Fruit fly (Drosophila melanogaster) whole organism, embryonic: ENCODE measurements around the gene CG14244.

ENCODE experiments used
- Atf6 ChIP-seq: fragments of 200-800 bp; sonication (Bioruptor generic); IDR thresholded peaks from 2 replicates; pipeline ENCODE4 v1.3.6; 2022; ENCODE audit warnings: missing biosample characterization, missing genetic modification characterization
- C15 ChIP-seq: fragments of 200-800 bp; sonication (Bioruptor generic); IDR thresholded peaks from 3 replicates; pipeline ENCODE4 v1.3.6; 2022; ENCODE audit warnings: missing biosample characterization, missing genetic modification characterization
- CG10959 ChIP-seq: fragments of 200-800 bp; sonication (Bioruptor generic); IDR thresholded peaks from 2 replicates; pipeline ENCODE4 v1.3.6; 2022; ENCODE audit warnings: missing biosample characterization, missing genetic modification characterization
- CG11093 ChIP-seq: fragments of 200-800 bp; sonication (Bioruptor generic); IDR thresholded peaks from 3 replicates; pipeline ENCODE4 v1.3.6; 2022; ENCODE audit warnings: missing biosample characterization, missing genetic modification characterization
- CG12236 ChIP-seq: fragments of 200-800 bp; sonication (Bioruptor generic); optimal IDR thresholded peaks from 2 replicates; lab custom pipeline; 2016; ENCODE audit warnings: missing biosample characterization, missing genetic modification characterization
- CG13424 ChIP-seq: fragments of 200-800 bp; sonication (Bioruptor generic); optimal IDR thresholded peaks from 2 replicates; lab custom pipeline; 2019; ENCODE audit warnings: missing biosample characterization, mild to moderate bottlenecking, missing genetic modification characterization, moderate library complexity
- CG15011 ChIP-seq: fragments of 200-800 bp; sonication (Bioruptor generic); optimal IDR thresholded peaks from 3 replicates; lab custom pipeline; 2018; ENCODE audit warnings: missing biosample characterization, mild to moderate bottlenecking, missing genetic modification characterization
- CG15601 ChIP-seq: fragments of 200-800 bp; sonication (Bioruptor generic); optimal IDR thresholded peaks from 3 replicates; lab custom pipeline; 2019; ENCODE audit warnings: missing biosample characterization, mild to moderate bottlenecking, missing genetic modification characterization, moderate library complexity
- CG15696 ChIP-seq: fragments of 200-800 bp; sonication (Bioruptor generic); optimal IDR thresholded peaks from 2 replicates; lab custom pipeline; 2019; ENCODE audit warnings: missing biosample characterization, mild to moderate bottlenecking, missing genetic modification characterization, moderate library complexity
- CG17359 ChIP-seq: fragments of 200-800 bp; sonication (Bioruptor generic); optimal IDR thresholded peaks from 3 replicates; lab custom pipeline; 2018; ENCODE audit warnings: missing biosample characterization, mild to moderate bottlenecking, missing genetic modification characterization, moderate library complexity
- CG17802 ChIP-seq: fragments of 200-800 bp; sonication (Bioruptor generic); optimal IDR thresholded peaks from 2 replicates; lab custom pipeline; 2018; ENCODE audit warnings: missing biosample characterization, mild to moderate bottlenecking, missing genetic modification characterization, moderate library complexity
- CG1792 ChIP-seq: fragments of 200-800 bp; sonication (Bioruptor generic); optimal IDR thresholded peaks from 2 replicates; lab custom pipeline; 2016; ENCODE audit warnings: missing biosample characterization, missing genetic modification characterization
- CG18262 ChIP-seq: fragments of 200-800 bp; optimal IDR thresholded peaks from 3 replicates; lab custom pipeline; 2019; ENCODE audit warnings: missing biosample characterization, mild to moderate bottlenecking, missing genetic modification characterization, moderate library complexity
- CG2129 ChIP-seq: fragments of 200-800 bp; sonication (Bioruptor generic); IDR thresholded peaks from 2 replicates; pipeline ENCODE4 v1.3.6; 2022; ENCODE audit warnings: missing biosample characterization, missing genetic modification characterization; ENCODE audit not compliant: partially characterized antibody
- CG2678 ChIP-seq: fragments of 200-800 bp; sonication (Bioruptor generic); optimal IDR thresholded peaks from 3 replicates; lab custom pipeline; 2019; ENCODE audit warnings: missing biosample characterization, mild to moderate bottlenecking, missing genetic modification characterization, moderate library complexity
- CG2712 ChIP-seq: fragments of 200-800 bp; optimal IDR thresholded peaks from 3 replicates; lab custom pipeline; 2019; ENCODE audit warnings: missing biosample characterization, mild to moderate bottlenecking, missing genetic modification characterization, moderate library complexity
- CG30403 ChIP-seq: fragments of 200-800 bp; sonication (Bioruptor generic); optimal IDR thresholded peaks from 3 replicates; lab custom pipeline; 2016; ENCODE audit warnings: missing biosample characterization, missing genetic modification characterization
- CG31441 ChIP-seq: fragments of 200-800 bp; sonication (Bioruptor generic); IDR thresholded peaks from 2 replicates; pipeline ENCODE4 v1.3.6; 2022; ENCODE audit warnings: missing biosample characterization, missing genetic modification characterization
- CG32767 ChIP-seq: fragments of 200-800 bp; sonication (Bioruptor generic); IDR thresholded peaks from 2 replicates; pipeline ENCODE4 v1.3.6; 2022; ENCODE audit warnings: missing biosample characterization, missing genetic modification characterization
- CG33557 ChIP-seq: fragments of 200-800 bp; sonication (Bioruptor generic); optimal IDR thresholded peaks from 2 replicates; lab custom pipeline; 2019; ENCODE audit warnings: missing biosample characterization, mild to moderate bottlenecking, missing genetic modification characterization, moderate library complexity
- CG34422 ChIP-seq: fragments of 200-800 bp; sonication (Bioruptor generic); IDR thresholded peaks from 3 replicates; pipeline ENCODE4 v1.3.6; 2022; ENCODE audit warnings: missing biosample characterization, missing genetic modification characterization
- CG4617 ChIP-seq: fragments of 200-800 bp; sonication (Bioruptor generic); optimal IDR thresholded peaks from 3 replicates; lab custom pipeline; 2016; ENCODE audit warnings: missing biosample characterization, missing genetic modification characterization, borderline replicate concordance
- CG6254 ChIP-seq: fragments of 200-800 bp; sonication (Bioruptor generic); optimal IDR thresholded peaks from 3 replicates; lab custom pipeline; 2017; ENCODE audit warnings: mild to moderate bottlenecking, missing biosample characterization, missing genetic modification reagents, missing genetic modification characterization
- CG7839 ChIP-seq: fragments of 200-800 bp; sonication (Bioruptor generic); optimal IDR thresholded peaks from 3 replicates; lab custom pipeline; 2018; ENCODE audit warnings: missing biosample characterization, mild to moderate bottlenecking, missing genetic modification characterization, moderate library complexity
- CG7928 ChIP-seq: fragments of 200-800 bp; sonication (Bioruptor generic); optimal IDR thresholded peaks from 2 replicates; lab custom pipeline; 2017; ENCODE audit warnings: missing biosample characterization, mild to moderate bottlenecking, missing genetic modification characterization
- CG7963 ChIP-seq: fragments of 200-800 bp; sonication (Bioruptor generic); IDR thresholded peaks from 3 replicates; pipeline ENCODE4 v1.3.6; 2022; ENCODE audit warnings: missing biosample characterization, missing genetic modification characterization; ENCODE audit not compliant: partially characterized antibody
- Camta ChIP-seq: fragments of 200-800 bp; sonication (Bioruptor generic); optimal IDR thresholded peaks from 2 replicates; lab custom pipeline; 2016; ENCODE audit warnings: missing biosample characterization, missing genetic modification characterization
- CrebB ChIP-seq: fragments of 200-800 bp; sonication (Bioruptor generic); optimal IDR thresholded peaks from 3 replicates; lab custom pipeline; 2018; ENCODE audit warnings: missing biosample characterization, mild to moderate bottlenecking, missing genetic modification characterization
- D19A ChIP-seq: fragments of 200-800 bp; optimal IDR thresholded peaks from 3 replicates; lab custom pipeline; 2019; ENCODE audit warnings: missing biosample characterization, mild to moderate bottlenecking, missing genetic modification characterization, moderate library complexity
- Dll ChIP-seq: fragments of 200-800 bp; sonication (Bioruptor generic); IDR thresholded peaks from 4 replicates; pipeline ENCODE4 v1.3.6; 2022; ENCODE audit warnings: missing biosample characterization, missing genetic modification characterization; ENCODE audit not compliant: partially characterized antibody
- Drgx ChIP-seq: fragments of 200-800 bp; sonication (Bioruptor generic); IDR thresholded peaks from 2 replicates; pipeline ENCODE4 v1.3.6; 2022; ENCODE audit warnings: missing biosample characterization, missing genetic modification characterization
- Fer2 ChIP-seq: fragments of 200-800 bp; sonication (Bioruptor generic); optimal IDR thresholded peaks from 2 replicates; lab custom pipeline; 2018; ENCODE audit warnings: missing biosample characterization, mild to moderate bottlenecking, missing genetic modification characterization, moderate library complexity
- HLH54F ChIP-seq: fragments of 200-800 bp; sonication (Bioruptor generic); optimal IDR thresholded peaks from 3 replicates; lab custom pipeline; 2016; ENCODE audit warnings: missing biosample characterization, missing genetic modification characterization
- Ptx1 ChIP-seq: fragments of 200-800 bp; sonication (Bioruptor generic); IDR thresholded peaks from 2 replicates; pipeline ENCODE4 v1.3.6; 2022; ENCODE audit warnings: missing biosample characterization, missing genetic modification characterization
- Rx ChIP-seq: fragments of 200-800 bp; sonication (Bioruptor generic); IDR thresholded peaks from 2 replicates; pipeline ENCODE4 v1.3.6; 2022; ENCODE audit warnings: missing biosample characterization, missing genetic modification characterization
- Six4 ChIP-seq: fragments of 200-800 bp; sonication (Bioruptor generic); optimal IDR thresholded peaks from 2 replicates; lab custom pipeline; 2016; ENCODE audit warnings: missing biosample characterization, missing genetic modification characterization
- Stat92E ChIP-seq, 3 experiments: fragments of >200 bp in 2 of 3; fragments of 200-800 bp in 1 of 3; sonication (Bioruptor generic) in 1 of 3; optimal IDR thresholded peaks; 2 replicates each; lab custom pipeline; 2017 to 2019; ENCODE audit warnings: missing biosample characterization in 3 of 3, missing genetic modification characterization in 3 of 3, mild to moderate bottlenecking in 1 of 3, moderate library complexity in 1 of 3
- Vsx1 ChIP-seq: fragments of 200-800 bp; sonication (Bioruptor generic); optimal IDR thresholded peaks from 2 replicates; lab custom pipeline; 2017; ENCODE audit warnings: missing biosample characterization, mild to moderate bottlenecking, missing genetic modification characterization, missing genetic modification reagents
- cas ChIP-seq: fragments of 200-800 bp; sonication (Bioruptor generic); IDR thresholded peaks from 2 replicates; pipeline ENCODE4 v1.3.6; 2022; ENCODE audit warnings: missing biosample characterization, missing genetic modification characterization
- cg ChIP-seq: fragments of 200-800 bp; sonication (Bioruptor generic); optimal IDR thresholded peaks from 3 replicates; lab custom pipeline; 2019; ENCODE audit warnings: missing biosample characterization, mild to moderate bottlenecking, missing genetic modification characterization, moderate library complexity
- en ChIP-seq: fragments of 200-800 bp; sonication (Bioruptor generic); optimal IDR thresholded peaks from 2 replicates; lab custom pipeline; 2016; ENCODE audit warnings: missing biosample characterization, missing genetic modification characterization
- esg ChIP-seq: fragments of 200-800 bp; sonication (Bioruptor generic); conservative IDR thresholded peaks from 2 replicates; pipeline ENCODE4 v1.3.6; 2022; ENCODE audit warnings: missing biosample characterization, missing genetic modification characterization
- gsb ChIP-seq: fragments of 200-800 bp; sonication (Bioruptor generic); IDR thresholded peaks from 2 replicates; pipeline ENCODE4 v1.3.6; 2022; ENCODE audit warnings: missing biosample characterization, missing genetic modification characterization
- lilli ChIP-seq: fragments of 200-800 bp; sonication (Bioruptor generic); optimal IDR thresholded peaks from 3 replicates; lab custom pipeline; 2016; ENCODE audit warnings: missing biosample characterization, missing genetic modification characterization
- maf-S ChIP-seq: fragments of 200-800 bp; sonication (Bioruptor generic); optimal IDR thresholded peaks from 2 replicates; lab custom pipeline; 2016; ENCODE audit warnings: missing biosample characterization, missing genetic modification characterization
- mam ChIP-seq: fragments of 200-800 bp; sonication (Bioruptor generic); optimal IDR thresholded peaks from 3 replicates; lab custom pipeline; 2016; ENCODE audit warnings: missing biosample characterization, missing genetic modification characterization
- pzg ChIP-seq: fragments of 200-800 bp; sonication (Bioruptor generic); optimal IDR thresholded peaks from 3 replicates; lab custom pipeline; 2018; ENCODE audit warnings: missing biosample characterization, mild to moderate bottlenecking, missing genetic modification characterization, moderate library complexity
- rib ChIP-seq: fragments of 200-800 bp; sonication (Bioruptor generic); IDR thresholded peaks from 2 replicates; pipeline ENCODE4 v1.3.6; 2022; ENCODE audit warnings: missing biosample characterization, missing genetic modification characterization
- sd ChIP-seq: fragments of 200-800 bp; sonication (Bioruptor generic); optimal IDR thresholded peaks from 3 replicates; lab custom pipeline; 2018; ENCODE audit warnings: missing biosample characterization, mild to moderate bottlenecking, missing genetic modification characterization, moderate library complexity
- seq ChIP-seq: fragments of 200-800 bp; sonication (Bioruptor generic); IDR thresholded peaks from 2 replicates; pipeline ENCODE4 v1.3.6; 2022; ENCODE audit warnings: missing biosample characterization, missing genetic modification characterization
- slou ChIP-seq: fragments of 200-800 bp; sonication (Bioruptor generic); optimal IDR thresholded peaks from 3 replicates; lab custom pipeline; 2016; ENCODE audit warnings: missing biosample characterization, missing genetic modification characterization

Gene CG14244

dm6 chr3R:26717295-26717694, 8.6 kb upstream of the CG14244 start, which contains the start of gene CG6425 (continued):
- TF ChIP-seq CG30403 (GFP tag; lab: Kevin White, UChicago): peak; percentile 27
- peak; percentile 38; the same call in 1 of the 2 replicates for TF ChIP-seq CG31441 (GFP tag; lab: Robert Waterston, UW)
- peak; percentile 15 for TF ChIP-seq mam (GFP tag; lab: Kevin White, UChicago)
- TF ChIP-seq rib: no peak
- peak; percentile 33 for TF ChIP-seq CG13424 (tag; lab: Kevin White, UChicago)
- peak; percentile 27; the same call in 1 of the 2 replicates for TF ChIP-seq Ptx1 (GFP tag; lab: Robert Waterston, UW)
- no peak for TF ChIP-seq en (GFP tag; lab: Kevin White, UChicago)
- TF ChIP-seq CG15696: peak; percentile 14
- no peak for TF ChIP-seq slou (GFP tag; lab: Kevin White, UChicago)
- no peak for TF ChIP-seq gsb (GFP tag; lab: Robert Waterston, UW)
- no peak for TF ChIP-seq CG17359 (tag; lab: Kevin White, UChicago)
- TF ChIP-seq CG33557: no peak
- no peak for TF ChIP-seq Rx (GFP tag; lab: Robert Waterston, UW)
- TF ChIP-seq Atf6 (GFP tag; lab: Robert Waterston, UW): no peak
- peak; percentile 30; the same call in 1 of the 2 replicates for TF ChIP-seq esg (GFP tag; lab: Robert Waterston, UW)
- no peak for TF ChIP-seq CG32767
- no peak for TF ChIP-seq CG1792 (GFP tag; lab: Kevin White, UChicago)
- TF ChIP-seq seq (GFP tag; lab: Robert Waterston, UW): no peak
- 0 out of 3 replicates have a peak, but pooled peaks have one; percentile 10 for TF ChIP-seq CG7963 (GFP tag; lab: Robert Waterston, UW)
- TF ChIP-seq CG18262: peak; percentile 20
- TF ChIP-seq CG7928 (GFP tag; lab: Kevin White, UChicago): no peak
- TF ChIP-seq CG6254 (GFP tag; lab: Kevin White, UChicago): no peak
- no peak for TF ChIP-seq CrebB (tag; lab: Kevin White, UChicago)
- TF ChIP-seq CG7839 (tag; lab: Kevin White, UChicago): peak; percentile 15
- TF ChIP-seq cas (GFP tag; lab: Robert Waterston, UW): no peak
- TF ChIP-seq cg (GFP tag; lab: Kevin White, UChicago): no peak
- peak; percentile 1 for TF ChIP-seq CG4617 (GFP tag; lab: Kevin White, UChicago)
- TF ChIP-seq pzg (GFP tag; lab: Kevin White, UChicago): peak; percentile 59
- TF ChIP-seq CG15601 (tag; lab: Kevin White, UChicago): no peak
- TF ChIP-seq maf-S (GFP tag; lab: Kevin White, UChicago): no peak
- no peak for TF ChIP-seq Vsx1 (GFP tag; lab: Kevin White, UChicago)
- TF ChIP-seq Stat92E (GFP tag; optimal IDR thresholded peaks at IDR 0.05; lab: Kevin White, UChicago): no peak
- no peak for TF ChIP-seq Camta
- no peak for TF ChIP-seq D19A (tag; lab: Kevin White, UChicago)
- peak; percentile 42 for TF ChIP-seq CG2712 (tag; lab: Kevin White, UChicago)
- peak; percentile 11 for TF ChIP-seq HLH54F (GFP tag; lab: Kevin White, UChicago)
- peak; percentile 38 for TF ChIP-seq lilli (GFP tag; lab: Kevin White, UChicago)
- no peak for TF ChIP-seq CG2129 (GFP tag; lab: Robert Waterston, UW)
- TF ChIP-seq sd (tag; lab: Kevin White, UChicago): peak; percentile 60
- peak; percentile 55 for TF ChIP-seq CG17802 (tag; lab: Kevin White, UChicago)

dm6 chr3R:26717864-26718263, 8.1 kb upstream of the CG14244 start, which contains the start of gene Yif1:
Yif1 (plus strand) TSS chr3R:26717871.
- TF ChIP-seq Dll (GFP tag; lab: Robert Waterston, UW): 0 out of 4 replicates have a peak, but pooled peaks have one; percentile 30
- no peak for TF ChIP-seq CG2678 (tag; lab: Kevin White, UChicago)
- TF ChIP-seq CG7963 (GFP tag; lab: Robert Waterston, UW): no peak
- peak; percentile 27; the same call in 1 of the 3 replicates for TF ChIP-seq CG34422 (GFP tag; lab: Robert Waterston, UW)
- TF ChIP-seq CG4617 (GFP tag; lab: Kevin White, UChicago): peak; percentile 47
- TF ChIP-seq Six4 (GFP tag; lab: Kevin White, UChicago): no peak
- no peak for TF ChIP-seq CG15011
- TF ChIP-seq CG12236 (GFP tag; lab: Kevin White, UChicago): no peak
- TF ChIP-seq Fer2 (tag; lab: Kevin White, UChicago): no peak
- TF ChIP-seq CG10959: no peak
- TF ChIP-seq Drgx (GFP tag; lab: Robert Waterston, UW): no peak
- no peak for TF ChIP-seq CG11093 (GFP tag; lab: Robert Waterston, UW)
- TF ChIP-seq C15 (GFP tag; lab: Robert Waterston, UW): no peak
